Worm (Caenorhabditis elegans) whole organism, mixed stage, embryonic: ENCODE results near the gene nep-13.

Experiments
- nhr-2 ChIP-seq: fragments of 150-350 bp; optimal IDR thresholded peaks from 2 replicates; lab custom pipeline; 2014; ENCODE audit warnings: missing biosample characterization, missing genetic modification characterization
- nhr-237 ChIP-seq: fragments of 150-350 bp; optimal IDR thresholded peaks from 2 replicates; lab custom pipeline; 2014; ENCODE audit warnings: missing biosample characterization, missing genetic modification characterization
- unc-62 ChIP-seq: fragments of 150-350 bp; optimal IDR thresholded peaks from 2 replicates; lab custom pipeline; 2014; ENCODE audit warnings: missing biosample characterization, missing genetic modification reagents, missing genetic modification characterization

DNA sequence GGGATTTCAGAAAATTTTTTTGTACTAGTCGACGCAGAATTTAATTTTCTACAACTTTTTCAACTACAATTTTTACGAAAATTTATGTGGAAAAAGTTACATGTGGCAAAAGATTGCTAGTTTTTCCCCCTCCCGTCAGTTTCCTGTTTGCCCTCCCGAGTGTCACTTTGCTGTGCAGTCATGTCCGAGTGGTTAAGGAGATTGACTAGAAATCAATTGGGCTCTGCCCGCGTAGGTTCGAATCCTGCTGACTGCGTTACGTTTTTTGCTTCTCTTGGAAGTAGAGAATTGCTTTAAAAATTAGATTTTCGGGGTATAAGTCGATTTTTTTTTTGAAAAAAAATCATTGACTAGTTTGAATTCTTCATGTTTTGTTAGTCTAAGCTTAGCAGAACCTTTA, 14.6 kb upstream of the nep-13 start:
- no peak for TF ChIP-seq nhr-237 (tag; lab: Kevin White, UChicago)
- no peak for TF ChIP-seq nhr-2 (tag; lab: Kevin White, UChicago)
- TF ChIP-seq unc-62: no peak
